Worm (Caenorhabditis elegans) whole organism, L4 larva: ENCODE data around the gene haf-7.

ENCODE experiments used
- Y105C5A.15 ChIP-seq: fragments of 200-800 bp; sonication (Bioruptor generic); IDR thresholded peaks from 2 replicates; pipeline ENCODE4 v1.3.6; 2022; ENCODE audit warnings: missing genetic modification characterization, missing compliant biosample characterization
- dmd-9 ChIP-seq: fragments of 200-800 bp; sonication (Bioruptor generic); IDR thresholded peaks from 2 replicates; pipeline ENCODE4 v1.3.6; 2022; ENCODE audit warnings: missing genetic modification reagents, missing genetic modification characterization, missing compliant biosample characterization
- mxl-3 ChIP-seq: fragments of 200-800 bp; sonication (Bioruptor generic); optimal IDR thresholded peaks from 2 replicates; lab custom pipeline; 2018; ENCODE audit warnings: mild to moderate bottlenecking, missing genetic modification characterization, missing compliant biosample characterization
- nhr-25 ChIP-seq: sonication (generic microtip); optimal IDR thresholded peaks from 2 replicates; lab custom pipeline; 2017; ENCODE audit warnings: missing genetic modification characterization, mild to moderate bottlenecking, missing compliant biosample characterization, antibody characterized with exemption, moderate library complexity, borderline replicate concordance; ENCODE audit not compliant: insufficient read depth
- nhr-28 ChIP-seq: fragments of 150-350 bp; optimal IDR thresholded peaks from 2 replicates; lab custom pipeline; 2014; ENCODE audit warnings: missing biosample characterization, missing genetic modification characterization
- snpc-4 ChIP-seq: fragments of 150-350 bp; optimal IDR thresholded peaks from 2 replicates; lab custom pipeline; 2014; ENCODE audit warnings: missing biosample characterization, missing genetic modification characterization
- unc-62 ChIP-seq, 3 experiments: fragments of 150-350 bp in 1 of 3; sonication (generic microtip); optimal IDR thresholded peaks in 2 of 3; peaks in 1 of 3; 1 replicate in 1 of 3; 2 replicates in 2 of 3; lab custom pipeline; 2014 to 2017; ENCODE audit warnings: missing biosample characterization in 3 of 3, missing genetic modification characterization in 3 of 3, missing genetic modification reagents in 3 of 3, missing genotype in 1 of 3

ce11 chrV:14726596-14726995, 46.5 kb upstream of the haf-7 start, which contains the start of gene Y50E8A.1:
- TF ChIP-seq Y105C5A.15 (GFP tag; lab: Robert Waterston, UW) (no peak), snpc-4 (tag; lab: Kevin White, UChicago) (no peak), nhr-25 (tag; lab: Kevin White, UChicago) (no peak), nhr-28 (no peak), mxl-3 (no peak), dmd-9 (no peak), unc-62 (GFP tag; optimal IDR thresholded peaks at IDR 0.05 in 1 of 2; lab: Kevin White, UChicago) (no peak), unc-62 (tag; optimal IDR thresholded peaks at IDR 0.05; lab: Kevin White, UChicago) (no peak)
